Worm (Caenorhabditis elegans): ENCODE data around the gene lyst-1.

The lyst-1 gene

ce11 chrX:12158641-12159040 lies 17.7 kb upstream of the lyst-1 start (continued):
- TF ChIP-seq lir-3 (tag; optimal IDR thresholded peaks at IDR 0.05; ENCODE audit: poor library complexity) = peak; percentile 22
- TF ChIP-seq fkh-8 (tag; optimal IDR thresholded peaks at IDR 0.05) = peak; percentile 71
- TF ChIP-seq ama-1 (optimal IDR thresholded peaks at IDR 0.05) = no peak
- peak in 1 of 2 experiments; percentile 33 for TF ChIP-seq lsy-2 (tag; optimal IDR thresholded peaks at IDR 0.05)
- TF ChIP-seq nhr-71 (tag; optimal IDR thresholded peaks at IDR 0.05) = peak; percentile 68

- TF ChIP-seq elt-2 (tag; optimal IDR thresholded peaks at IDR 0.05) (peak; percentile 26), mep-1 (tag; optimal IDR thresholded peaks at IDR 0.05) (no peak)
These were observed 13.3 kb upstream of the lyst-1 start, which contains the start of gene mfsd-11 for ce11 chrX:12154055-12154898. Gene mfsd-11 (minus strand): TSS chrX:12154105.

DNA sequence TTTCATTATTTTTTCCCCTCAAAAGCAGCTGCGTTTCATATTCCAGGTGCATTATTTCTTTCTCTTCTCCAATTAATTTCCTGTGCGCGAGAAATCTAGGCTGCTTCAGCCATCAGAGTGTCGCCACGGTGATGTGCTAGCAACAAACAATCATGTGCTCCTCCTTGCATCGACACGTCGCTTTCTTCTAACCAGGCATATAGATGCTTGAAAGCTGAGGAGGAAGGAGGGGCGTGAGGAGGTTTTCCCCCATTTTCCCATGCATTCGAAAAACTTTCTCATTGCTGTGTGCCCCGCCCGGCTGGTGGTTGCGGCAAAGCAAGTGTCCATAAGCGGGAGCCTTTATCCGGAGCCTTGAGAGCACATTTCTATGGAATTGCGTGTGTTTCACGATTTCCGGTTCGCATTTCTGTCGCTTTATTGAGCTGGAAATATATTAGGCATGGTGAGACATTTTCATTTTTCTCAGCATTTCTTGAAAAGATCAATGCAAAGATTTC lies 8.7 kb upstream of the lyst-1 start, which contains the start of gene znf-474:
Gene znf-474 (plus strand): TSS at position 287 of the 500 bp plus-strand sequence.
- TF ChIP-seq mab-9 (GFP tag; IDR thresholded peaks at IDR 0.05) (no peak), lin-39 (tag; optimal IDR thresholded peaks at IDR 0.05) (no peak), hpl-2 (GFP tag; optimal IDR thresholded peaks at IDR 0.05) (no peak), egl-27 (tag; optimal IDR thresholded peaks at IDR 0.05) (no peak), ama-1 (optimal IDR thresholded peaks at IDR 0.05) (no peak), Y116A8C.19 (tag; optimal IDR thresholded peaks at IDR 0.05; ENCODE audit: borderline replicate concordance) (no peak), tlp-1 (tag; optimal IDR thresholded peaks at IDR 0.05) (no peak), lsy-2 (tag; optimal IDR thresholded peaks at IDR 0.05) (no peak), nhr-47 (tag; optimal IDR thresholded peaks at IDR 0.05) (peak; percentile 32), F16B12.6 (tag; optimal IDR thresholded peaks at IDR 0.05) (no peak), C04F5.9 (tag; optimal IDR thresholded peaks at IDR 0.05) (no peak), lin-14 (GFP tag; optimal IDR thresholded peaks at IDR 0.05) (peak; percentile 52), sptf-1 (tag; optimal IDR thresholded peaks at IDR 0.05) (no peak), pax-3 (tag; optimal IDR thresholded peaks at IDR 0.05) (no peak), nhr-20 (tag; optimal IDR thresholded peaks at IDR 0.05) (no peak), xbp-1 (tag; optimal IDR thresholded peaks at IDR 0.05) (no peak), elt-3 (tag; optimal IDR thresholded peaks at IDR 0.05) (no peak), unc-98 (GFP tag; IDR thresholded peaks at IDR 0.05) (no peak), fkh-8 (tag; optimal IDR thresholded peaks at IDR 0.05) (peak; percentile 91), lin-35 (GFP tag; optimal IDR thresholded peaks at IDR 0.05) (no peak), fkh-4 (tag; optimal IDR thresholded peaks at IDR 0.05; ENCODE audit: borderline replicate concordance) (no peak), nhr-71 (tag; optimal IDR thresholded peaks at IDR 0.05) (peak; percentile 29), aha-1 (tag; optimal IDR thresholded peaks at IDR 0.05) (no peak), nhr-85 (tag) (no peak), jun-1 (tag; optimal IDR thresholded peaks at IDR 0.05) (no peak), dsc-1 (tag; optimal IDR thresholded peaks at IDR 0.05) (peak; percentile 8)

ce11 chrX:12146453-12147085 lies 5.6 kb upstream of the lyst-1 start, which contains the start of gene pycr-1:
Gene pycr-1 (plus strand): TSS chrX:12146832.
- TF ChIP-seq tlp-1 (tag; optimal IDR thresholded peaks at IDR 0.05) (no peak), snu-23 (GFP tag; optimal IDR thresholded peaks at IDR 0.05) (no peak), nhr-47 (tag; optimal IDR thresholded peaks at IDR 0.05) (no peak), dsc-1 (tag; optimal IDR thresholded peaks at IDR 0.05) (no peak), efl-1 (optimal IDR thresholded peaks at IDR 0.05) (no peak), efl-1 (GFP tag; optimal IDR thresholded peaks at IDR 0.05 in 1 of 2) (peak in 1 of 2 experiments; percentile 73), lin-35 (GFP tag; optimal IDR thresholded peaks at IDR 0.05) (peak in 1 of 2 experiments; percentile 6), ets-5 (GFP tag; IDR thresholded peaks at IDR 0.05) (no peak), elt-3 (tag; optimal IDR thresholded peaks at IDR 0.05) (peak in 1 of 6 experiments; percentile 43), elt-2 (tag; optimal IDR thresholded peaks at IDR 0.05) (peak; percentile 60)
